Fruit fly (Drosophila melanogaster): Measurements from ENCODE around the gene CG8852.

Gene CG8852

dm6 chr2L:3477057-3477755 is 47.7 kb upstream of the CG8852 start (continued):
- TF ChIP-seq CG5245 (GFP tag; optimal IDR thresholded peaks at IDR 0.05) (no peak), NC2β (GFP tag; optimal IDR thresholded peaks at IDR 0.05) (no peak), CG2889 (GFP tag; IDR thresholded peaks at IDR 0.05) (no peak), CG10431 (GFP tag; optimal IDR thresholded peaks at IDR 0.05) (no peak), CG8944 (GFP tag; optimal IDR thresholded peaks at IDR 0.05) (peak; percentile 19), CG8281 (tag; optimal IDR thresholded peaks at IDR 0.05) (no peak), fru (optimal IDR thresholded peaks at IDR 0.05) (no peak), Side (GFP tag; optimal IDR thresholded peaks at IDR 0.05) (no peak), gsb-n (tag; optimal IDR thresholded peaks at IDR 0.05) (no peak), sc (optimal IDR thresholded peaks at IDR 0.05) (no peak), sc (GFP tag; optimal IDR thresholded peaks at IDR 0.05) (no peak), row (GFP tag; IDR thresholded peaks at IDR 0.05) (peak; percentile 76), Sox102F (GFP tag; optimal IDR thresholded peaks at IDR 0.05) (peak; percentile 39), prd (optimal IDR thresholded peaks at IDR 0.05) (no peak), prd (GFP tag; IDR thresholded peaks at IDR 0.05) (peak; percentile 28; the same call in 1 of the 3 replicates), fu2 (GFP tag; optimal IDR thresholded peaks at IDR 0.05) (no peak), Fer1 (GFP tag; optimal IDR thresholded peaks at IDR 0.05) (no peak), CG15514 (GFP tag; optimal IDR thresholded peaks at IDR 0.05) (no peak), ttk (GFP tag; IDR thresholded peaks at IDR 0.05) (no peak), HLH3B (GFP tag; IDR thresholded peaks at IDR 0.05) (no peak; the same call in 1 of the 2 replicates), tio (GFP tag; optimal IDR thresholded peaks at IDR 0.05) (peak; percentile 57), nau (GFP tag; optimal IDR thresholded peaks at IDR 0.05) (no peak), CG11560 (tag; IDR thresholded peaks at IDR 0.05) (no peak), CG7271 (tag; optimal IDR thresholded peaks at IDR 0.05) (no peak), Ravus (GFP tag; IDR thresholded peaks at IDR 0.05) (no peak), CG31365 (tag; optimal IDR thresholded peaks at IDR 0.05) (no peak), CG14441 (GFP tag; IDR thresholded peaks at IDR 0.05) (no peak), CG16863 (GFP tag; optimal IDR thresholded peaks at IDR 0.05) (peak; percentile 4), dm (GFP tag; optimal IDR thresholded peaks at IDR 0.05) (no peak), Chrac-16 (GFP tag; optimal IDR thresholded peaks at IDR 0.05) (no peak), ranshi (GFP tag; IDR thresholded peaks at IDR 0.05) (peak; percentile 49), dmrt11E (tag; optimal IDR thresholded peaks at IDR 0.05) (no peak), Oaz (GFP tag; IDR thresholded peaks at IDR 0.05) (no peak), CG14965 (GFP tag; optimal IDR thresholded peaks at IDR 0.05; ENCODE audit: borderline replicate concordance) (no peak), Ets65A (GFP tag) (peak; percentile 87), CG3726 (GFP tag; IDR thresholded peaks at IDR 0.05) (no peak), CG11093 (GFP tag; IDR thresholded peaks at IDR 0.05) (no peak), CG6683 (GFP tag; optimal IDR thresholded peaks at IDR 0.05) (no peak), CG17359 (tag; optimal IDR thresholded peaks at IDR 0.05) (no peak), CG10565 (GFP tag; optimal IDR thresholded peaks at IDR 0.05) (no peak), Bteb2 (GFP tag; optimal IDR thresholded peaks at IDR 0.05) (peak; percentile 50), CG4854 (GFP tag; optimal IDR thresholded peaks at IDR 0.05) (peak; percentile 29), hth (optimal IDR thresholded peaks at IDR 0.05) (no peak), grau (tag; optimal IDR thresholded peaks at IDR 0.05) (peak; percentile 56), B-H2 (GFP tag; optimal IDR thresholded peaks at IDR 0.05) (peak; percentile 53), disco-r (GFP tag; optimal IDR thresholded peaks at IDR 0.05) (peak; percentile 25), CHES-1-like (GFP tag; optimal IDR thresholded peaks at IDR 0.05) (peak; percentile 45), gcm (GFP tag; optimal IDR thresholded peaks at IDR 0.05) (no peak), CTCF (GFP tag; optimal IDR thresholded peaks at IDR 0.05) (no peak), CG17802 (tag; optimal IDR thresholded peaks at IDR 0.05) (no peak), CG8089 (GFP tag; optimal IDR thresholded peaks at IDR 0.05) (no peak), slp2 (GFP tag; optimal IDR thresholded peaks at IDR 0.05) (peak; percentile 52), CG8359 (GFP tag; optimal IDR thresholded peaks at IDR 0.05; ENCODE audit: borderline replicate concordance) (no peak)

All from whole organism, embryonic.